Worm (Caenorhabditis elegans) whole organism, L1 larva: Measurements from ENCODE around the gene rpb-12.

ENCODE experiments used
- C04F5.9 ChIP-seq: sonication (generic microtip); optimal IDR thresholded peaks from 2 replicates; lab custom pipeline; 2016; ENCODE audit warnings: missing genetic modification characterization, missing compliant biosample characterization
- C34B4.2 ChIP-seq: sonication (generic microtip); optimal IDR thresholded peaks from 2 replicates; lab custom pipeline; 2017; ENCODE audit warnings: mild to moderate bottlenecking, missing genetic modification characterization, missing compliant biosample characterization
- aly-2 ChIP-seq: fragments of 150-350 bp; optimal IDR thresholded peaks from 2 replicates; lab custom pipeline; 2014; ENCODE audit warnings: missing biosample characterization, missing genetic modification characterization
- ama-1 ChIP-seq: fragments of 150-350 bp; optimal IDR thresholded peaks from 2 replicates; lab custom pipeline; 2014
- blmp-1 ChIP-seq: fragments of 150-350 bp; optimal IDR thresholded peaks from 2 replicates; lab custom pipeline; 2014; ENCODE audit warnings: missing biosample characterization, missing genetic modification characterization
- ceh-8 ChIP-seq: fragments of 200-800 bp; sonication (Bioruptor generic); optimal IDR thresholded peaks from 2 replicates; lab custom pipeline; 2018; ENCODE audit warnings: mild to moderate bottlenecking, missing genetic modification characterization, moderate library complexity, missing compliant biosample characterization
- ceh-82 ChIP-seq, 3 experiments: fragments of 150-350 bp in 1 of 3; sonication (generic microtip) in 2 of 3; optimal IDR thresholded peaks; 2 replicates each; lab custom pipeline; 2014 to 2017; ENCODE audit warnings: missing biosample characterization in 3 of 3, missing genetic modification characterization in 3 of 3
- ceh-88 ChIP-seq: fragments of 200-800 bp; sonication (Bioruptor generic); IDR thresholded peaks from 2 replicates; pipeline ENCODE4 v1.3.6; 2022; ENCODE audit warnings: missing genetic modification characterization, missing compliant biosample characterization
- ceh-90 ChIP-seq: sonication (generic microtip); optimal IDR thresholded peaks from 2 replicates; lab custom pipeline; 2016; ENCODE audit warnings: missing genetic modification characterization, missing compliant biosample characterization
- ces-1 ChIP-seq: fragments of 150-350 bp; optimal IDR thresholded peaks from 2 replicates; lab custom pipeline; 2014; ENCODE audit warnings: missing biosample characterization, missing genetic modification reagents, missing genetic modification characterization
- dpl-1 ChIP-seq, 3 experiments: fragments of 150-350 bp in 2 of 3; sonication (generic microtip) in 1 of 3; optimal IDR thresholded peaks; 2 replicates each; lab custom pipeline; 2014 to 2017; ENCODE audit warnings: missing biosample characterization in 3 of 3, missing genetic modification characterization in 3 of 3, missing genetic modification reagents in 3 of 3
- dsc-1 ChIP-seq: sonication (generic microtip); optimal IDR thresholded peaks from 2 replicates; lab custom pipeline; 2016; ENCODE audit warnings: mild to moderate bottlenecking, missing genetic modification characterization, missing compliant biosample characterization
- efl-1 ChIP-seq, 4 experiments: fragments of 150-350 bp; optimal IDR thresholded peaks in 3 of 4; peaks in 1 of 4; 1 replicate in 1 of 4; 2 replicates in 3 of 4; lab custom pipeline; 2014; ENCODE audit warnings: missing biosample characterization in 2 of 4, missing genetic modification characterization in 2 of 4, missing genetic modification reagents in 2 of 4
- efl-3 ChIP-seq: fragments of 200-800 bp; sonication (Bioruptor generic); optimal IDR thresholded peaks from 2 replicates; lab custom pipeline; 2018; ENCODE audit warnings: mild to moderate bottlenecking, missing genetic modification characterization, missing compliant biosample characterization
- elt-3 ChIP-seq, 6 experiments: fragments of 150-350 bp in 1 of 6; sonication (generic microtip); optimal IDR thresholded peaks; 2 replicates each; lab custom pipeline; 2017 to 2018; ENCODE audit warnings: missing biosample characterization in 6 of 6, missing genetic modification characterization in 6 of 6, inconsistent platforms in 1 of 6
- ets-5 ChIP-seq: fragments of 200-800 bp; sonication (Bioruptor generic); IDR thresholded peaks from 2 replicates; pipeline ENCODE4 v1.3.6; 2022; ENCODE audit warnings: missing genetic modification characterization, missing compliant biosample characterization
- fkh-8 ChIP-seq: sonication (generic microtip); optimal IDR thresholded peaks from 2 replicates; lab custom pipeline; 2016; ENCODE audit warnings: mild to moderate bottlenecking, missing genetic modification characterization, missing compliant biosample characterization
- grh-1 ChIP-seq: fragments of 200-800 bp; sonication (Bioruptor generic); IDR thresholded peaks from 2 replicates; pipeline ENCODE4 v1.3.6; 2022; ENCODE audit warnings: missing genetic modification reagents, missing genetic modification characterization, missing compliant biosample characterization
- hlh-17 ChIP-seq: fragments of 200-800 bp; sonication (Bioruptor generic); optimal IDR thresholded peaks from 2 replicates; lab custom pipeline; 2018; ENCODE audit warnings: missing genetic modification characterization, mild to moderate bottlenecking, missing compliant biosample characterization, moderate library complexity, borderline replicate concordance
- hpl-2 ChIP-seq: fragments of 150-350 bp; optimal IDR thresholded peaks from 2 replicates; lab custom pipeline; 2014; ENCODE audit warnings: missing biosample characterization, missing genetic modification reagents, missing genetic modification characterization
- jun-1 ChIP-seq: fragments of 150-350 bp; optimal IDR thresholded peaks from 2 replicates; lab custom pipeline; 2014; ENCODE audit warnings: missing biosample characterization, missing genetic modification reagents, missing genetic modification characterization
- lin-14 ChIP-seq: fragments of 200-800 bp; sonication (Bioruptor generic); optimal IDR thresholded peaks from 2 replicates; lab custom pipeline; 2018; ENCODE audit warnings: mild to moderate bottlenecking, missing genetic modification characterization, moderate library complexity, missing compliant biosample characterization
- lsy-2 ChIP-seq, 2 experiments: fragments of 150-350 bp; optimal IDR thresholded peaks; 2 replicates each; lab custom pipeline; 2014; ENCODE audit warnings: missing biosample characterization in 2 of 2, missing genetic modification characterization in 2 of 2
- mab-9 ChIP-seq: fragments of 200-800 bp; sonication (Bioruptor generic); IDR thresholded peaks from 2 replicates; pipeline ENCODE4 v1.3.6; 2022; ENCODE audit warnings: missing genetic modification reagents, missing genetic modification characterization, missing compliant biosample characterization
- mef-2 ChIP-seq: fragments of 150-350 bp; optimal IDR thresholded peaks from 2 replicates; lab custom pipeline; 2014; ENCODE audit warnings: missing biosample characterization, missing genetic modification characterization
- nhr-237 ChIP-seq: fragments of 150-350 bp; optimal IDR thresholded peaks from 2 replicates; lab custom pipeline; 2014; ENCODE audit warnings: missing biosample characterization, missing genetic modification characterization
- nhr-71 ChIP-seq: sonication (generic microtip); optimal IDR thresholded peaks from 2 replicates; lab custom pipeline; 2016; ENCODE audit warnings: mild to moderate bottlenecking, missing genetic modification characterization, moderate library complexity, missing compliant biosample characterization
- pax-3 ChIP-seq: fragments of 200-800 bp; sonication (Bioruptor generic); optimal IDR thresholded peaks from 2 replicates; lab custom pipeline; 2018; ENCODE audit warnings: mild to moderate bottlenecking, missing genetic modification characterization, moderate library complexity, missing compliant biosample characterization
- skn-1 ChIP-seq: fragments of 150-350 bp; optimal IDR thresholded peaks from 2 replicates; lab custom pipeline; 2014; ENCODE audit warnings: missing biosample characterization, missing genetic modification characterization
- tbx-2 ChIP-seq: sonication (generic microtip); optimal IDR thresholded peaks from 2 replicates; lab custom pipeline; 2016; ENCODE audit warnings: missing genetic modification characterization, missing compliant biosample characterization
- unc-30 ChIP-seq: sonication (generic microtip); optimal IDR thresholded peaks from 2 replicates; lab custom pipeline; 2017; ENCODE audit warnings: missing biosample characterization, missing genetic modification characterization
- unc-86 ChIP-seq: sonication (generic microtip); optimal IDR thresholded peaks from 2 replicates; lab custom pipeline; 2016; ENCODE audit warnings: missing genetic modification characterization, missing compliant biosample characterization
- xbp-1 ChIP-seq: sonication (generic microtip); optimal IDR thresholded peaks from 2 replicates; lab custom pipeline; 2016; ENCODE audit warnings: missing genetic modification characterization, missing compliant biosample characterization
- zag-1 ChIP-seq: fragments of 150-350 bp; optimal IDR thresholded peaks from 2 replicates; lab custom pipeline; 2014; ENCODE audit warnings: missing biosample characterization, missing genetic modification characterization

The rpb-12 gene

ce11 chrIV:9150175-9150574, 3.5 kb upstream of the rpb-12 start, which contains the start of gene F23B2.7:
TSS of gene F23B2.7 (plus strand) at chrIV:9150475.
- TF ChIP-seq C34B4.2 (tag; lab: Kevin White, UChicago) (no peak), tbx-2 (tag; lab: Kevin White, UChicago) (no peak), aly-2 (tag; lab: Kevin White, UChicago) (no peak), ces-1 (GFP tag; lab: Kevin White, UChicago) (no peak), unc-86 (tag; lab: Kevin White, UChicago) (no peak), fkh-8 (tag; lab: Kevin White, UChicago) (no peak), nhr-71 (tag; lab: Kevin White, UChicago) (no peak), ceh-8 (no peak), lsy-2 (tag; optimal IDR thresholded peaks at IDR 0.05; lab: Kevin White, UChicago) (no peak), elt-3 (tag; optimal IDR thresholded peaks at IDR 0.05; lab: Kevin White, UChicago) (no peak), jun-1 (tag; lab: Kevin White, UChicago) (no peak), hlh-17 (GFP tag; lab: Kevin White, UChicago) (no peak), pax-3 (tag; lab: Kevin White, UChicago) (no peak), C04F5.9 (tag; lab: Kevin White, UChicago) (no peak), unc-30 (tag; lab: Kevin White, UChicago) (no peak), ama-1 (lab: Kevin White, UChicago) (no peak), efl-1 (optimal IDR thresholded peaks at IDR 0.05; lab: Kevin White, UChicago) (no peak), efl-1 (GFP tag; optimal IDR thresholded peaks at IDR 0.05 in 1 of 2; lab: Kevin White, UChicago) (no peak), ceh-88 (GFP tag; lab: Robert Waterston, UW) (no peak), nhr-237 (tag; lab: Kevin White, UChicago) (no peak), ceh-82 (tag; optimal IDR thresholded peaks at IDR 0.05; lab: Kevin White, UChicago) (no peak)

- TF ChIP-seq fkh-8 (tag; lab: Kevin White, UChicago) (peak; percentile 2), jun-1 (tag; lab: Kevin White, UChicago) (no peak), efl-3 (no peak), efl-1 (optimal IDR thresholded peaks at IDR 0.05; lab: Kevin White, UChicago) (no peak), efl-1 (GFP tag; optimal IDR thresholded peaks at IDR 0.05 in 1 of 2; lab: Kevin White, UChicago) (peak in 1 of 2 experiments; percentile 43), hpl-2 (no peak), skn-1 (tag; lab: Kevin White, UChicago) (no peak), ceh-88 (GFP tag; lab: Robert Waterston, UW) (no peak), dsc-1 (tag; lab: Kevin White, UChicago) (no peak), mab-9 (GFP tag; lab: Robert Waterston, UW) (no peak)
Measured at ce11 chrIV:9146111-9146510, 558 bp downstream of the rpb-12 start, which contains the start of gene daf-10. TSS of gene daf-10 (minus strand) at chrIV:9146211.

- TF ChIP-seq blmp-1 (tag; lab: Kevin White, UChicago) (no peak), ceh-90 (tag; lab: Kevin White, UChicago) (no peak), ets-5 (GFP tag; lab: Robert Waterston, UW) (no peak), C34B4.2 (tag; lab: Kevin White, UChicago) (no peak)
Measured at ce11 chrIV:9144405-9144804, 2.3 kb downstream of the rpb-12 start, which contains the start of gene flp-1. TSS of gene flp-1 (plus strand) at chrIV:9144705.

- no peak for TF ChIP-seq xbp-1 (tag; lab: Kevin White, UChicago)
- no peak for TF ChIP-seq lin-14 (GFP tag; lab: Kevin White, UChicago)
- no peak for TF ChIP-seq pax-3 (tag; lab: Kevin White, UChicago)
- TF ChIP-seq zag-1 (tag; lab: Kevin White, UChicago) = no peak
- TF ChIP-seq grh-1 = no peak
- no peak for TF ChIP-seq ces-1 (GFP tag; lab: Kevin White, UChicago)
- TF ChIP-seq nhr-71 (tag; lab: Kevin White, UChicago) = no peak
- no peak for TF ChIP-seq dpl-1 (GFP tag; optimal IDR thresholded peaks at IDR 0.05; lab: Kevin White, UChicago)
- TF ChIP-seq ets-5 (GFP tag; lab: Robert Waterston, UW) = no peak
- TF ChIP-seq mef-2 = no peak
- no peak for TF ChIP-seq hlh-17 (GFP tag; lab: Kevin White, UChicago)
Measured at ce11 chrIV:9140172-9140805, 6.4 kb downstream of the rpb-12 start.
